Worm (Caenorhabditis elegans) whole organism, L1 larva: Measurements from ENCODE around the gene mes-6.
A peak's percentile ranks its signal among the peaks of the same experiment; 100 is the strongest.

Experiments used
- F16B12.6 ChIP-seq: fragments of 150-350 bp; optimal IDR thresholded peaks from 2 replicates; lab custom pipeline; 2014; ENCODE audit warnings: missing biosample characterization, missing genetic modification characterization
- dpl-1 ChIP-seq, 3 experiments: fragments of 150-350 bp in 2 of 3; sonication (generic microtip) in 1 of 3; optimal IDR thresholded peaks; 2 replicates each; lab custom pipeline; 2014 to 2017; ENCODE audit warnings: missing biosample characterization in 3 of 3, missing genetic modification characterization in 3 of 3, missing genetic modification reagents in 3 of 3
- dsc-1 ChIP-seq: sonication (generic microtip); optimal IDR thresholded peaks from 2 replicates; lab custom pipeline; 2016; ENCODE audit warnings: mild to moderate bottlenecking, missing genetic modification characterization, missing compliant biosample characterization
- lin-35 ChIP-seq, 2 experiments: fragments of 150-350 bp; optimal IDR thresholded peaks; 2 replicates each; lab custom pipeline; 2014; ENCODE audit warnings: missing biosample characterization in 2 of 2, missing genetic modification characterization in 2 of 2, missing genetic modification reagents in 2 of 2
- lin-39 ChIP-seq: fragments of 150-350 bp; optimal IDR thresholded peaks from 2 replicates; lab custom pipeline; 2014; ENCODE audit warnings: missing biosample characterization, missing genetic modification reagents, missing genetic modification characterization
- nhr-237 ChIP-seq: fragments of 150-350 bp; optimal IDR thresholded peaks from 2 replicates; lab custom pipeline; 2014; ENCODE audit warnings: missing biosample characterization, missing genetic modification characterization
- nhr-76 ChIP-seq: sonication (generic microtip); optimal IDR thresholded peaks from 2 replicates; lab custom pipeline; 2017; ENCODE audit warnings: missing biosample characterization, missing genetic modification characterization
- unc-62 ChIP-seq: fragments of 150-350 bp; optimal IDR thresholded peaks from 2 replicates; lab custom pipeline; 2014; ENCODE audit warnings: missing biosample characterization, missing genetic modification reagents, missing genetic modification characterization
- ztf-11 ChIP-seq, 2 experiments: sonication (generic microtip); optimal IDR thresholded peaks; 2 replicates each; lab custom pipeline; 2016 to 2017; ENCODE audit warnings: missing genetic modification characterization in 2 of 2, missing biosample characterization in 1 of 2, missing compliant biosample characterization in 1 of 2

ce11 chrIV:8464187-8464586, 46.9 kb upstream of the mes-6 start:
- TF ChIP-seq unc-62 (GFP tag; lab: Kevin White, UChicago) (no peak), lin-35 (GFP tag; optimal IDR thresholded peaks at IDR 0.05; lab: Kevin White, UChicago) (peak in 1 of 2 experiments; percentile 34), dpl-1 (GFP tag; optimal IDR thresholded peaks at IDR 0.05; lab: Kevin White, UChicago) (no peak), nhr-237 (tag; lab: Kevin White, UChicago) (no peak), nhr-76 (tag; lab: Kevin White, UChicago) (no peak), F16B12.6 (tag; lab: Kevin White, UChicago) (no peak), lin-39 (tag; lab: Kevin White, UChicago) (no peak), ztf-11 (tag; optimal IDR thresholded peaks at IDR 0.05; lab: Kevin White, UChicago) (no peak), dsc-1 (tag; lab: Kevin White, UChicago) (no peak)
